Fruit fly (Drosophila melanogaster) whole organism, prepupa: ENCODE data around the gene CG15390.

Source experiments
- Blimp-1 ChIP-seq: fragments of 200-800 bp; sonication (Bioruptor generic); optimal IDR thresholded peaks from 3 replicates; lab custom pipeline; 2017; ENCODE audit warnings: missing biosample characterization, missing genetic modification characterization, mild to moderate bottlenecking, moderate library complexity, missing genetic modification reagents
- CG10631 ChIP-seq: fragments of 200-800 bp; sonication (Bioruptor generic); optimal IDR thresholded peaks from 2 replicates; lab custom pipeline; 2016; ENCODE audit warnings: missing biosample characterization, missing genetic modification characterization
- CG11294 ChIP-seq: fragments of 200-800 bp; sonication (Bioruptor generic); IDR thresholded peaks from 2 replicates; pipeline ENCODE4 v1.3.6; 2022; ENCODE audit warnings: missing biosample characterization, missing genetic modification characterization
- CG11762 ChIP-seq: fragments of 200-800 bp; sonication (Bioruptor generic); optimal IDR thresholded peaks from 3 replicates; lab custom pipeline; 2016; ENCODE audit warnings: missing biosample characterization, missing genetic modification characterization; ENCODE audit not compliant: insufficient read depth
- CG15336 ChIP-seq: fragments of 200-800 bp; sonication (Bioruptor generic); IDR thresholded peaks from 2 replicates; pipeline ENCODE4 v1.3.6; 2022; ENCODE audit warnings: missing biosample characterization, missing genetic modification characterization
- CG1621 ChIP-seq: fragments of 200-800 bp; sonication (Bioruptor generic); optimal IDR thresholded peaks from 3 replicates; lab custom pipeline; 2018; ENCODE audit warnings: missing biosample characterization, mild to moderate bottlenecking, missing genetic modification characterization
- CG16779 ChIP-seq: fragments of 200-800 bp; sonication (Bioruptor generic); optimal IDR thresholded peaks from 3 replicates; lab custom pipeline; 2017; ENCODE audit warnings: missing biosample characterization, mild to moderate bottlenecking, missing genetic modification characterization
- CG3919 ChIP-seq: fragments of 200-800 bp; sonication (Bioruptor generic); optimal IDR thresholded peaks from 3 replicates; lab custom pipeline; 2016; ENCODE audit warnings: missing biosample characterization, missing genetic modification characterization
- CG6163 ChIP-seq: fragments of 200-800 bp; sonication (Bioruptor generic); IDR thresholded peaks from 3 replicates; pipeline ENCODE4 v1.3.6; 2022; ENCODE audit warnings: missing biosample characterization, missing genetic modification characterization
- CG6276 ChIP-seq: fragments of 200-800 bp; sonication (Bioruptor generic); optimal IDR thresholded peaks from 2 replicates; lab custom pipeline; 2017; ENCODE audit warnings: missing biosample characterization, mild to moderate bottlenecking, missing genetic modification characterization
- CG6792 ChIP-seq: fragments of 200-800 bp; sonication (Bioruptor generic); optimal IDR thresholded peaks from 3 replicates; lab custom pipeline; 2016; ENCODE audit warnings: missing biosample characterization, missing genetic modification characterization
- CG6808 ChIP-seq: fragments of 200-800 bp; sonication (Bioruptor generic); optimal IDR thresholded peaks from 3 replicates; lab custom pipeline; 2017; ENCODE audit warnings: missing biosample characterization, missing genetic modification characterization, mild to moderate bottlenecking, moderate library complexity, missing genetic modification reagents
- CG6854 ChIP-seq: fragments of 200-800 bp; sonication (Bioruptor generic); optimal IDR thresholded peaks from 2 replicates; lab custom pipeline; 2017; ENCODE audit warnings: missing biosample characterization, mild to moderate bottlenecking, missing genetic modification characterization
- CG7368 ChIP-seq: fragments of 200-800 bp; sonication (Bioruptor generic); optimal IDR thresholded peaks from 3 replicates; lab custom pipeline; 2016; ENCODE audit warnings: missing biosample characterization, missing genetic modification characterization
- CG8119 ChIP-seq: fragments of 200-800 bp; sonication (Bioruptor generic); IDR thresholded peaks from 3 replicates; pipeline ENCODE4 v1.3.6; 2022; ENCODE audit warnings: missing biosample characterization, missing genetic modification characterization
- CG8632 ChIP-seq: fragments of 200-800 bp; sonication (Bioruptor generic); optimal IDR thresholded peaks from 3 replicates; lab custom pipeline; 2016; ENCODE audit warnings: missing biosample characterization, missing genetic modification characterization
- CG9139 ChIP-seq: fragments of 200-800 bp; sonication (Bioruptor generic); optimal IDR thresholded peaks from 3 replicates; lab custom pipeline; 2017; ENCODE audit warnings: missing biosample characterization, mild to moderate bottlenecking, missing genetic modification characterization
- Eip75B ChIP-seq: fragments of 200-800 bp; sonication (Bioruptor generic); optimal IDR thresholded peaks from 3 replicates; lab custom pipeline; 2016; ENCODE audit warnings: missing biosample characterization, missing genetic modification characterization
- Eip78C ChIP-seq: fragments of 200-800 bp; sonication (Bioruptor generic); peaks from one replicate; lab custom pipeline; 2016; ENCODE audit warnings: missing biosample characterization, missing genetic modification characterization
- Ets21C ChIP-seq: fragments of 200-800 bp; sonication (Bioruptor generic); optimal IDR thresholded peaks from 3 replicates; lab custom pipeline; 2016; ENCODE audit warnings: missing biosample characterization, missing genetic modification characterization
- Ets96B ChIP-seq: fragments of 200-800 bp; optimal IDR thresholded peaks from 2 replicates; lab custom pipeline; 2019; ENCODE audit warnings: missing biosample characterization, mild to moderate bottlenecking, missing genetic modification characterization, moderate library complexity
- Hr38 ChIP-seq: sonication (Bioruptor generic); optimal IDR thresholded peaks from 2 replicates; lab custom pipeline; 2016; ENCODE audit warnings: missing biosample characterization, missing genetic modification characterization
- Lpt ChIP-seq: fragments of 200-800 bp; sonication (Bioruptor generic); optimal IDR thresholded peaks from 3 replicates; lab custom pipeline; 2016; ENCODE audit warnings: missing biosample characterization, missing genetic modification characterization
- Met ChIP-seq: fragments of 200-800 bp; sonication (Bioruptor generic); optimal IDR thresholded peaks from 3 replicates; lab custom pipeline; 2016; ENCODE audit warnings: missing biosample characterization, missing genetic modification characterization
- OdsH ChIP-seq: fragments of 200-800 bp; sonication (Bioruptor generic); optimal IDR thresholded peaks from 3 replicates; lab custom pipeline; 2016; ENCODE audit warnings: missing biosample characterization, missing genetic modification characterization
- Smox ChIP-seq: fragments of 200-800 bp; sonication (Bioruptor generic); optimal IDR thresholded peaks from 3 replicates; lab custom pipeline; 2016; ENCODE audit warnings: missing biosample characterization, missing genetic modification characterization
- Sox14 ChIP-seq: fragments of 200-800 bp; sonication (Bioruptor generic); optimal IDR thresholded peaks from 3 replicates; lab custom pipeline; 2016; ENCODE audit warnings: missing biosample characterization, missing genetic modification characterization
- Sox15 ChIP-seq: fragments of 200-800 bp; sonication (Bioruptor generic); optimal IDR thresholded peaks from 3 replicates; lab custom pipeline; 2016; ENCODE audit warnings: missing biosample characterization, missing genetic modification characterization
- achi ChIP-seq: fragments of 200-800 bp; sonication (Bioruptor generic); optimal IDR thresholded peaks from 3 replicates; lab custom pipeline; 2016; ENCODE audit warnings: missing biosample characterization, missing genetic modification characterization
- acj6 ChIP-seq: fragments of 200-800 bp; sonication (Bioruptor generic); optimal IDR thresholded peaks from 3 replicates; lab custom pipeline; 2016; ENCODE audit warnings: missing biosample characterization, missing genetic modification characterization
- dac ChIP-seq: fragments of 200-800 bp; sonication (Bioruptor generic); optimal IDR thresholded peaks from 2 replicates; lab custom pipeline; 2017; ENCODE audit warnings: missing biosample characterization, mild to moderate bottlenecking, missing genetic modification characterization
- dsx ChIP-seq: fragments of 200-800 bp; optimal IDR thresholded peaks from 3 replicates; lab custom pipeline; 2019; ENCODE audit warnings: missing biosample characterization, mild to moderate bottlenecking, missing genetic modification characterization, moderate library complexity; ENCODE audit not compliant: poor library complexity, severe bottlenecking
- eg ChIP-seq: fragments of 200-800 bp; sonication (Bioruptor generic); IDR thresholded peaks from 3 replicates; pipeline ENCODE4 v1.3.6; 2022; ENCODE audit warnings: missing biosample characterization, missing genetic modification characterization
- esn ChIP-seq: fragments of 200-800 bp; sonication (Bioruptor generic); optimal IDR thresholded peaks from 2 replicates; lab custom pipeline; 2016; ENCODE audit warnings: missing biosample characterization, mild to moderate bottlenecking, missing genetic modification characterization, moderate library complexity
- fd85E ChIP-seq: fragments of 200-800 bp; sonication (Bioruptor generic); optimal IDR thresholded peaks from 3 replicates; lab custom pipeline; 2016; ENCODE audit warnings: missing biosample characterization, missing genetic modification characterization
- fkh ChIP-seq: fragments of 200-800 bp; sonication (Bioruptor generic); optimal IDR thresholded peaks from 3 replicates; lab custom pipeline; 2017; ENCODE audit warnings: missing biosample characterization, mild to moderate bottlenecking, missing genetic modification characterization, moderate library complexity
- pdm3 ChIP-seq: fragments of 200-800 bp; sonication (Bioruptor generic); optimal IDR thresholded peaks from 3 replicates; lab custom pipeline; 2016; ENCODE audit warnings: missing biosample characterization, missing genetic modification characterization
- salr ChIP-seq, 2 experiments: fragments of 200-800 bp; sonication (Bioruptor generic); optimal IDR thresholded peaks; 3 replicates each; lab custom pipeline; 2016 to 2018; ENCODE audit warnings: missing biosample characterization in 2 of 2, missing genetic modification characterization in 2 of 2, mild to moderate bottlenecking in 1 of 2
- spab ChIP-seq: fragments of 200-800 bp; sonication (Bioruptor generic); optimal IDR thresholded peaks from 2 replicates; lab custom pipeline; 2017; ENCODE audit warnings: missing biosample characterization, mild to moderate bottlenecking, missing genetic modification characterization, missing genetic modification reagents
- ss ChIP-seq, 2 experiments: fragments of 200-800 bp; sonication (Bioruptor generic); optimal IDR thresholded peaks; 2 replicates in 1 of 2; 3 replicates in 1 of 2; lab custom pipeline; 2017 to 2018; ENCODE audit warnings: mild to moderate bottlenecking in 2 of 2, missing biosample characterization in 2 of 2, missing genetic modification characterization in 2 of 2, moderate library complexity in 1 of 2
- svp ChIP-seq: fragments of 200-800 bp; sonication (Bioruptor generic); peaks from one replicate; lab custom pipeline; 2016; ENCODE audit warnings: missing biosample characterization, missing genetic modification characterization
- topi ChIP-seq: fragments of 200-800 bp; sonication (Bioruptor generic); optimal IDR thresholded peaks from 3 replicates; lab custom pipeline; 2016; ENCODE audit warnings: missing biosample characterization, missing genetic modification characterization

CG15390 gene

dm6 chr2L:2362808-2363394, 11.6 kb upstream of the CG15390 start:
- TF ChIP-seq OdsH (GFP tag; lab: Kevin White, UChicago) = no peak
- peak; percentile 59 for TF ChIP-seq CG6276 (GFP tag; lab: Kevin White, UChicago)
- TF ChIP-seq CG15336 (GFP tag; lab: Robert Waterston, UW) = peak; percentile 54
- TF ChIP-seq Eip78C (GFP tag; lab: Kevin White, UChicago) = no peak
- no peak for TF ChIP-seq esn (GFP tag; lab: Kevin White, UChicago)
- TF ChIP-seq Ets96B (tag; lab: Kevin White, UChicago) = no peak
- TF ChIP-seq dac (GFP tag; lab: Kevin White, UChicago) = no peak
- no peak for TF ChIP-seq CG3919 (GFP tag; lab: Kevin White, UChicago)
- peak; percentile 21 for TF ChIP-seq Met (GFP tag; lab: Kevin White, UChicago)
- TF ChIP-seq acj6 (GFP tag; lab: Kevin White, UChicago) = no peak
- TF ChIP-seq ss (GFP tag; optimal IDR thresholded peaks at IDR 0.05; lab: Kevin White, UChicago) = peak; percentile 74 to 82
- TF ChIP-seq Ets21C (GFP tag; lab: Kevin White, UChicago) = no peak
- no peak for TF ChIP-seq CG11294 (GFP tag; lab: Robert Waterston, UW)
- peak; percentile 43 for TF ChIP-seq CG16779 (tag; lab: Kevin White, UChicago)
- TF ChIP-seq Sox14 (GFP tag; lab: Kevin White, UChicago) = peak; percentile 10
- no peak for TF ChIP-seq CG8632 (GFP tag; lab: Kevin White, UChicago)
- peak; percentile 70 for TF ChIP-seq CG9139 (GFP tag; lab: Kevin White, UChicago)
- TF ChIP-seq dsx (GFP tag; lab: Kevin White, UChicago) = peak; percentile 45
- TF ChIP-seq Hr38 (GFP tag; lab: Kevin White, UChicago) = no peak
- TF ChIP-seq Eip75B (GFP tag; lab: Kevin White, UChicago) = no peak
- peak; percentile 56 for TF ChIP-seq Lpt (GFP tag; lab: Kevin White, UChicago)
- TF ChIP-seq CG10631 (GFP tag; lab: Kevin White, UChicago) = no peak
- TF ChIP-seq fkh (GFP tag; lab: Kevin White, UChicago) = peak; percentile 51
- peak; percentile 89 for TF ChIP-seq Blimp-1
- no peak for TF ChIP-seq CG11762 (GFP tag; lab: Kevin White, UChicago)
- TF ChIP-seq achi (GFP tag; lab: Kevin White, UChicago) = no peak
- peak; percentile 40 for TF ChIP-seq spab (GFP tag; lab: Kevin White, UChicago)
- no peak for TF ChIP-seq Smox
- peak; percentile 23 for TF ChIP-seq CG7368 (GFP tag; lab: Kevin White, UChicago)
- TF ChIP-seq topi (GFP tag; lab: Kevin White, UChicago) = peak; percentile 3
- no peak for TF ChIP-seq Sox15
- TF ChIP-seq CG1621 = peak; percentile 30
- TF ChIP-seq eg (GFP tag; lab: Robert Waterston, UW) = no peak
- TF ChIP-seq fd85E = no peak
- TF ChIP-seq CG6792 = peak; percentile 13
- peak; percentile 53 for TF ChIP-seq CG6854 (GFP tag; lab: Kevin White, UChicago)
- no peak for TF ChIP-seq CG6163 (GFP tag; lab: Robert Waterston, UW)
- no peak for TF ChIP-seq pdm3 (GFP tag; lab: Kevin White, UChicago)
- peak; percentile 62 for TF ChIP-seq CG6808 (GFP tag; lab: Kevin White, UChicago)
- no peak for TF ChIP-seq svp (GFP tag; lab: Kevin White, UChicago)
- TF ChIP-seq CG8119 = 0 out of 3 replicates have a peak, but pooled peaks have one; percentile 30
- no peak for TF ChIP-seq salr (GFP tag; optimal IDR thresholded peaks at IDR 0.05; lab: Kevin White, UChicago)
